Fruit fly (Drosophila melanogaster): Measurements from ENCODE around the gene Rph.

Rph gene

DNA sequence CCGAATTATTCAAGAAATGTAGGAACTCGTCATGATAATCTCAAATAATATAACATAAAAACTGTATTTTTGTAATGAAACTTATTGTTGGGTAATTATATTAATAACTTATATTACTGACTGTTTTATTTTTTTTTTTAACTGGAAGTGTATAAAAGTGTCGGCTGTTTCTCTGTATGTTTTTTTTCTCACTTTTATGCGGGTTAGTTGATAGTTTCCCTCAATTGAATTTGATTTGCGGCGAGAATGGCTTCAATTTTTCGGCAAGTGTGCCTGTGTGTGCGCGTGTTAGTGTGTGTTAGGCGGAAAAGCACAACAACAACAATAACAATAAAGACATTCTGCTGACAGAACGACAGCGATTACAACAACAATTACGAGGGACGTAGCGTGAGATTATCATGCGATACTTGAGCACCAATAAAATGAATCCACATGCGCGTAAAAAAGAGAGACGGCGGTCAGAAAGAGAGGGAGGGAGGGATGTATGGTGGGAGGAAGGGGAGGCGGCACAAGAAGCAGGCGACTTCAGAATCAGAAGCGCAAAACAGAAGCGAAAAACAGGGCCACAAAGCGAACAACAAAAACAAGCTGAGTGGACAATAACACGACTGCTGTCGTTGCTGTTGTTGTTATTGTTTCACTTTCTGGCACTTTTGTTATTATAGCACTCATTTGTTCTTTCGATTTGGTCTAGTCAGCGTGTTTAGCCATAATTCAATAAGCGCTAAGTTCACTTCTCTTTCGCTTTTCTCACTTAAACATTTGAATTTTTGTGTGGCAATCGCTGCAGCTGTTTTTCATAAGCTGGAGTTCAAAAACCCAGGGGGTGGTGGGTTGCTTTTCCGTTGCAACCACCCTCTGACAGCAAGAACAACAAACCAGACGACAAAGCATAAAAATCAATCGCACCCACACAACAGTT is 5.8 kb upstream of the Rph start (continued):
- TF ChIP-seq CG33213 (GFP tag; optimal IDR thresholded peaks at IDR 0.05), result no peak
- TF ChIP-seq CG7839 (tag; optimal IDR thresholded peaks at IDR 0.05), result peak; percentile 60
- TF ChIP-seq tup (GFP tag; optimal IDR thresholded peaks at IDR 0.05), result no peak
- TF ChIP-seq CG10431 (GFP tag; optimal IDR thresholded peaks at IDR 0.05), result no peak
- peak; percentile 30 for TF ChIP-seq nom (GFP tag; optimal IDR thresholded peaks at IDR 0.05)
- peak; percentile 36; the same call in 1 of the 2 replicates for TF ChIP-seq CG13287 (GFP tag; IDR thresholded peaks at IDR 0.05; ENCODE audit: partially characterized antibody)
- no peak for TF ChIP-seq Dfd (GFP tag; optimal IDR thresholded peaks at IDR 0.05)
- TF ChIP-seq jigr1 (GFP tag; IDR thresholded peaks at IDR 0.05), result no peak
- 0 out of 2 replicates have a peak, but pooled peaks have one; percentile 18 for TF ChIP-seq Xrp1 (GFP tag; IDR thresholded peaks at IDR 0.05)
- no peak for TF ChIP-seq CG10267 (tag; optimal IDR thresholded peaks at IDR 0.05)
- no peak for TF ChIP-seq E2f2 (GFP tag; IDR thresholded peaks at IDR 0.05)
- TF ChIP-seq sim (GFP tag; IDR thresholded peaks at IDR 0.05), result no peak
- TF ChIP-seq CG16815 (GFP tag; optimal IDR thresholded peaks at IDR 0.05), result no peak

DNA sequence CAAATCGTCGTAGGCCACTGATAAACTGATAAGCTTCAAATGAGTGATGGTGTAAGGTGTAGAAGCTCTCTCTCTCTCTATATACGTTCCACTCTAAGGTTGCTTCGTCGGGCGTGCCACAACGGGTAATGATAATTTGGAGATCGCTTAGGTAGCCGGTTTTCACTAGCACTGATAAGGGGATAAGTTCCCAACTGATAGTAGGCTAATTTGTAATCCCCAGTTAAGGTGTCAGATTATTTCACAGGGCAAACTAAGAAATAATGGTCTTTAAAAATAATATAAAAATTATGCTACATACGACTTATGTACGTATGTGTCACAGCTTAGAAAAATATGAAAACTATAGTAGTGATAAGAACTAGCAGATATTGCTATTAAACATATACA is 5.1 kb upstream of the Rph start:
- TF ChIP-seq Hmr (GFP tag; optimal IDR thresholded peaks at IDR 0.05), result no peak
- TF ChIP-seq chn (GFP tag; optimal IDR thresholded peaks at IDR 0.05), result no peak
- no peak for TF ChIP-seq so (GFP tag; IDR thresholded peaks at IDR 0.05)
- peak; percentile 33 for TF ChIP-seq mirr (GFP tag; optimal IDR thresholded peaks at IDR 0.05)
- TF ChIP-seq CG10321 (GFP tag; IDR thresholded peaks at IDR 0.05), result no peak
- no peak for TF ChIP-seq CG31224 (GFP tag; IDR thresholded peaks at IDR 0.05)
- no peak for TF ChIP-seq cad (GFP tag; optimal IDR thresholded peaks at IDR 0.05)
- TF ChIP-seq CG17186 (GFP tag; optimal IDR thresholded peaks at IDR 0.05), result no peak
- TF ChIP-seq otp (GFP tag; IDR thresholded peaks at IDR 0.05), result no peak
- no peak for TF ChIP-seq Trl (optimal IDR thresholded peaks at IDR 0.05)
- TF ChIP-seq Trl (GFP tag; optimal IDR thresholded peaks at IDR 0.05), result no peak
- TF ChIP-seq Vsx1 (GFP tag; optimal IDR thresholded peaks at IDR 0.05), result peak; percentile 80
- no peak for TF ChIP-seq CG11504 (tag; optimal IDR thresholded peaks at IDR 0.05)
- peak; percentile 71 for TF ChIP-seq exex (tag; optimal IDR thresholded peaks at IDR 0.05)
- no peak for TF ChIP-seq Sox102F (GFP tag; optimal IDR thresholded peaks at IDR 0.05)
- no peak for TF ChIP-seq caup (GFP tag; optimal IDR thresholded peaks at IDR 0.05; ENCODE audit: severe bottlenecking)
- TF ChIP-seq CG5180 (GFP tag; optimal IDR thresholded peaks at IDR 0.05), result peak; percentile 29
- no peak for TF ChIP-seq Dad (GFP tag; optimal IDR thresholded peaks at IDR 0.05)
- peak; percentile 32 for TF ChIP-seq grn (GFP tag; optimal IDR thresholded peaks at IDR 0.05)
- no peak for TF ChIP-seq her (GFP tag; optimal IDR thresholded peaks at IDR 0.05)
- no peak for TF ChIP-seq pum (GFP tag; optimal IDR thresholded peaks at IDR 0.05)
- TF ChIP-seq HHEX (GFP tag; optimal IDR thresholded peaks at IDR 0.05), result no peak
- no peak for TF ChIP-seq CG6683 (GFP tag; optimal IDR thresholded peaks at IDR 0.05)
- TF ChIP-seq CG10366 (GFP tag; IDR thresholded peaks at IDR 0.05), result no peak
- no peak for TF ChIP-seq yki (optimal IDR thresholded peaks at IDR 0.05)

Measured in whole organism, embryonic.